Fruit fly (Drosophila melanogaster) whole organism, embryonic: ENCODE data around the gene CG2120.
A peak's percentile ranks its signal among the peaks of the same experiment; 100 is the strongest.

Experiments used
- Awh ChIP-seq: fragments of 200-800 bp; sonication (Bioruptor generic); IDR thresholded peaks from 2 replicates; pipeline ENCODE4, ENCODE4 v1.3.6; 2022; ENCODE audit warnings: missing biosample characterization, missing genetic modification characterization
- Bdp1 ChIP-seq: fragments of 200-800 bp; sonication (Bioruptor generic); optimal IDR thresholded peaks from 3 replicates; lab custom pipeline; 2016; ENCODE audit warnings: missing biosample characterization, missing genetic modification characterization
- Bteb2 ChIP-seq: fragments of 200-800 bp; sonication (Bioruptor generic); optimal IDR thresholded peaks from 2 replicates; lab custom pipeline; 2016; ENCODE audit warnings: missing biosample characterization, missing genetic modification characterization
- CG10147 ChIP-seq: fragments of 200-800 bp; sonication (Bioruptor generic); optimal IDR thresholded peaks from 2 replicates; lab custom pipeline; 2019; ENCODE audit warnings: missing biosample characterization, mild to moderate bottlenecking, missing genetic modification characterization, moderate library complexity
- CG10267 ChIP-seq: fragments of 200-800 bp; sonication (Bioruptor generic); optimal IDR thresholded peaks from 2 replicates; lab custom pipeline; 2018; ENCODE audit warnings: missing biosample characterization, mild to moderate bottlenecking, missing genetic modification characterization, moderate library complexity
- CG10274 ChIP-seq: fragments of 200-800 bp; sonication (Bioruptor generic); optimal IDR thresholded peaks from 3 replicates; lab custom pipeline; 2017; ENCODE audit warnings: missing biosample characterization, mild to moderate bottlenecking, missing genetic modification characterization
- CG11723 ChIP-seq: fragments of 200-800 bp; sonication (Bioruptor generic); optimal IDR thresholded peaks from 2 replicates; lab custom pipeline; 2017; ENCODE audit warnings: missing biosample characterization, mild to moderate bottlenecking, missing genetic modification characterization
- CG12219 ChIP-seq: fragments of 200-800 bp; sonication (Bioruptor generic); optimal IDR thresholded peaks from 3 replicates; lab custom pipeline; 2018; ENCODE audit warnings: missing biosample characterization, mild to moderate bottlenecking, missing genetic modification characterization
- CG13424 ChIP-seq: fragments of 200-800 bp; sonication (Bioruptor generic); optimal IDR thresholded peaks from 2 replicates; lab custom pipeline; 2019; ENCODE audit warnings: missing biosample characterization, mild to moderate bottlenecking, missing genetic modification characterization, moderate library complexity
- CG15269 ChIP-seq: fragments of 200-800 bp; sonication (Bioruptor generic); optimal IDR thresholded peaks from 2 replicates; lab custom pipeline; 2018; ENCODE audit warnings: missing biosample characterization, mild to moderate bottlenecking, missing genetic modification characterization, moderate library complexity
- CG16863 ChIP-seq: fragments of 200-800 bp; sonication (Bioruptor generic); optimal IDR thresholded peaks from 3 replicates; lab custom pipeline; 2016; ENCODE audit warnings: missing biosample characterization, missing genetic modification characterization
- CG17186 ChIP-seq: fragments of 200-800 bp; sonication (Bioruptor generic); optimal IDR thresholded peaks from 3 replicates; lab custom pipeline; 2017; ENCODE audit warnings: missing biosample characterization, missing genetic modification reagents, missing genetic modification characterization
- CG2889 ChIP-seq: fragments of 200-800 bp; sonication (Bioruptor generic); IDR thresholded peaks from 3 replicates; pipeline ENCODE4 v1.3.6; 2022; ENCODE audit warnings: missing biosample characterization, missing genetic modification characterization
- CG3847 ChIP-seq: fragments of 200-800 bp; sonication (Bioruptor generic); IDR thresholded peaks from 2 replicates; pipeline ENCODE4 v1.3.6; 2022; ENCODE audit warnings: missing biosample characterization, missing genetic modification characterization
- CG4424 ChIP-seq: fragments of 200-800 bp; sonication (Bioruptor generic); optimal IDR thresholded peaks from 3 replicates; lab custom pipeline; 2016; ENCODE audit warnings: missing biosample characterization, missing genetic modification characterization
- CG6813 ChIP-seq: fragments of 200-800 bp; sonication (Bioruptor generic); optimal IDR thresholded peaks from 2 replicates; lab custom pipeline; 2017; ENCODE audit warnings: missing biosample characterization, missing genetic modification characterization, mild to moderate bottlenecking, moderate library complexity, missing genetic modification reagents
- CG6854 ChIP-seq: fragments of 200-800 bp; sonication (Bioruptor generic); optimal IDR thresholded peaks from 3 replicates; lab custom pipeline; 2017; ENCODE audit warnings: missing biosample characterization, mild to moderate bottlenecking, missing genetic modification characterization
- CG8388 ChIP-seq: fragments of 200-800 bp; sonication (Bioruptor generic); optimal IDR thresholded peaks from 2 replicates; lab custom pipeline; 2019; ENCODE audit warnings: missing biosample characterization, mild to moderate bottlenecking, missing genetic modification characterization, moderate library complexity
- D ChIP-seq, 2 experiments: fragments of 200-800 bp in 1 of 2; fragments of >200 bp in 1 of 2; sonication (Bioruptor generic) in 1 of 2; optimal IDR thresholded peaks; 2 replicates in 1 of 2; 3 replicates in 1 of 2; lab custom pipeline; 2017; ENCODE audit warnings: mild to moderate bottlenecking in 1 of 2, missing biosample characterization in 1 of 2, missing genetic modification characterization in 1 of 2, missing genetic modification reagents in 1 of 2
- Dp ChIP-seq: fragments of 200-800 bp; sonication (Bioruptor generic); optimal IDR thresholded peaks from 2 replicates; lab custom pipeline; 2018; ENCODE audit warnings: missing biosample characterization, mild to moderate bottlenecking, missing genetic modification characterization, moderate library complexity
- Gsc ChIP-seq: fragments of 200-800 bp; sonication (Bioruptor generic); IDR thresholded peaks from 2 replicates; pipeline ENCODE4 v1.3.6; 2022; ENCODE audit warnings: missing biosample characterization, missing genetic modification characterization
- H15 ChIP-seq: fragments of 200-800 bp; sonication (Bioruptor generic); IDR thresholded peaks from 3 replicates; pipeline ENCODE4 v1.3.6; 2022; ENCODE audit warnings: missing biosample characterization, missing genetic modification characterization
- HHEX ChIP-seq: fragments of 200-800 bp; sonication (Bioruptor generic); optimal IDR thresholded peaks from 3 replicates; lab custom pipeline; 2017; ENCODE audit warnings: missing biosample characterization, mild to moderate bottlenecking, missing genetic modification characterization, missing genetic modification reagents
- Hey ChIP-seq: fragments of 200-800 bp; sonication (Bioruptor generic); optimal IDR thresholded peaks from 3 replicates; lab custom pipeline; 2018; ENCODE audit warnings: missing biosample characterization, mild to moderate bottlenecking, missing genetic modification characterization
- HmgZ ChIP-seq: fragments of 200-800 bp; sonication (Bioruptor generic); optimal IDR thresholded peaks from 2 replicates; lab custom pipeline; 2018; ENCODE audit warnings: missing biosample characterization, mild to moderate bottlenecking, missing genetic modification characterization
- MBD-R2 ChIP-seq: fragments of 200-800 bp; sonication (Bioruptor generic); IDR thresholded peaks from 2 replicates; pipeline ENCODE4 v1.3.6; 2022; ENCODE audit warnings: missing biosample characterization, missing genetic modification characterization
- MESR4 ChIP-seq: fragments of 200-800 bp; sonication (Bioruptor generic); optimal IDR thresholded peaks from 2 replicates; lab custom pipeline; 2018; ENCODE audit warnings: missing biosample characterization, mild to moderate bottlenecking, missing genetic modification characterization, moderate library complexity
- Oli ChIP-seq: fragments of 200-800 bp; sonication (Bioruptor generic); optimal IDR thresholded peaks from 2 replicates; lab custom pipeline; 2018; ENCODE audit warnings: missing biosample characterization, mild to moderate bottlenecking, missing genetic modification characterization, moderate library complexity
- Six4 ChIP-seq: fragments of 200-800 bp; sonication (Bioruptor generic); optimal IDR thresholded peaks from 2 replicates; lab custom pipeline; 2016; ENCODE audit warnings: missing biosample characterization, missing genetic modification characterization
- Spps ChIP-seq: fragments of 200-800 bp; sonication (Bioruptor generic); optimal IDR thresholded peaks from 2 replicates; lab custom pipeline; 2018; ENCODE audit warnings: missing biosample characterization, mild to moderate bottlenecking, missing genetic modification characterization
- Xrp1 ChIP-seq: fragments of 200-800 bp; sonication (Bioruptor generic); IDR thresholded peaks from 2 replicates; pipeline ENCODE4 v1.3.6; 2022; ENCODE audit warnings: missing biosample characterization, missing genetic modification characterization
- al ChIP-seq: fragments of 200-800 bp; sonication (Bioruptor generic); IDR thresholded peaks from 2 replicates; pipeline ENCODE4 v1.3.6; 2022; ENCODE audit warnings: missing biosample characterization, missing genetic modification characterization
- ato ChIP-seq: fragments of 200-800 bp; sonication (Bioruptor generic); IDR thresholded peaks from 2 replicates; pipeline ENCODE4 v1.3.6; 2022; ENCODE audit warnings: missing biosample characterization, missing genetic modification characterization; ENCODE audit not compliant: partially characterized antibody
- bsh ChIP-seq, 2 experiments: fragments of 200-800 bp; sonication (Bioruptor generic); optimal IDR thresholded peaks; 2 replicates each; lab custom pipeline; 2017 to 2018; ENCODE audit warnings: mild to moderate bottlenecking in 2 of 2, missing biosample characterization in 2 of 2, missing genetic modification characterization in 2 of 2, moderate library complexity in 1 of 2
- btn ChIP-seq: fragments of 200-800 bp; sonication (Bioruptor generic); optimal IDR thresholded peaks from 2 replicates; lab custom pipeline; 2016; ENCODE audit warnings: missing biosample characterization, missing genetic modification characterization
- cad ChIP-seq: fragments of >200 bp; optimal IDR thresholded peaks from 2 replicates; lab custom pipeline; 2017; ENCODE audit warnings: missing biosample characterization, missing genetic modification characterization
- chn ChIP-seq: fragments of 200-800 bp; sonication (Bioruptor generic); optimal IDR thresholded peaks from 2 replicates; lab custom pipeline; 2016; ENCODE audit warnings: missing biosample characterization, missing genetic modification characterization
- dm ChIP-seq: fragments of 200-800 bp; sonication (Bioruptor generic); optimal IDR thresholded peaks from 3 replicates; lab custom pipeline; 2016; ENCODE audit warnings: missing biosample characterization, missing genetic modification characterization
- dysf ChIP-seq: fragments of 200-800 bp; sonication (Bioruptor generic); IDR thresholded peaks from 3 replicates; pipeline ENCODE4 v1.3.6; 2022; ENCODE audit warnings: missing biosample characterization, missing genetic modification characterization
- eve ChIP-seq, 2 experiments: fragments of >200 bp; optimal IDR thresholded peaks; 2 replicates each; lab custom pipeline; 2017; ENCODE audit warnings: missing biosample characterization in 2 of 2, missing genetic modification characterization in 2 of 2
- ham ChIP-seq: fragments of 200-800 bp; sonication (Bioruptor generic); IDR thresholded peaks from 2 replicates; pipeline ENCODE4 v1.3.6; 2022; ENCODE audit warnings: missing biosample characterization, missing genetic modification characterization
- knrl ChIP-seq: fragments of 200-800 bp; sonication (Bioruptor generic); IDR thresholded peaks from 3 replicates; pipeline ENCODE4 v1.3.6; 2022; ENCODE audit warnings: missing biosample characterization, missing genetic modification characterization; ENCODE audit not compliant: partially characterized antibody
- mirr ChIP-seq: fragments of 200-800 bp; sonication (Bioruptor generic); optimal IDR thresholded peaks from 3 replicates; lab custom pipeline; 2018; ENCODE audit warnings: missing biosample characterization, mild to moderate bottlenecking, missing genetic modification characterization
- run ChIP-seq: fragments of 200-800 bp; sonication (Bioruptor generic); optimal IDR thresholded peaks from 3 replicates; lab custom pipeline; 2018; ENCODE audit warnings: missing biosample characterization, mild to moderate bottlenecking, missing genetic modification characterization
- shn ChIP-seq: fragments of 200-800 bp; sonication (Bioruptor generic); optimal IDR thresholded peaks from 3 replicates; lab custom pipeline; 2016; ENCODE audit warnings: missing biosample characterization, missing genetic modification characterization
- sob ChIP-seq: fragments of 200-800 bp; sonication (Bioruptor generic); IDR thresholded peaks from 2 replicates; pipeline ENCODE4 v1.3.6; 2022; ENCODE audit warnings: missing biosample characterization, missing genetic modification characterization
- sug ChIP-seq: fragments of 200-800 bp; optimal IDR thresholded peaks from 2 replicates; lab custom pipeline; 2019; ENCODE audit warnings: missing biosample characterization, mild to moderate bottlenecking, missing genetic modification characterization, moderate library complexity
- vnd ChIP-seq: fragments of 200-800 bp; sonication (Bioruptor generic); IDR thresholded peaks from 3 replicates; pipeline ENCODE4 v1.3.6; 2022; ENCODE audit warnings: missing biosample characterization, missing genetic modification characterization; ENCODE audit not compliant: partially characterized antibody
- zfh2 ChIP-seq: fragments of 200-800 bp; sonication (Bioruptor generic); optimal IDR thresholded peaks from 2 replicates; lab custom pipeline; 2016; ENCODE audit warnings: missing biosample characterization, missing genetic modification characterization

Gene CG2120

dm6 chrX:8131693-8132313 is 3.8 kb upstream of the CG2120 start, which contains the start of gene CG10958 (continued):
- TF ChIP-seq CG10274 (GFP tag; lab: Kevin White, UChicago), result no peak
- TF ChIP-seq vnd, result no peak
- TF ChIP-seq al (GFP tag; lab: Robert Waterston, UW), result no peak; the same call in 1 of the 2 replicates
- no peak for TF ChIP-seq CG6813 (GFP tag; lab: Kevin White, UChicago)
- TF ChIP-seq H15 (GFP tag; lab: Robert Waterston, UW), result no peak
- peak; percentile 45 for TF ChIP-seq CG8388
- TF ChIP-seq CG13424 (tag; lab: Kevin White, UChicago), result peak; percentile 47
- peak; percentile 59 for TF ChIP-seq sug
- peak; percentile 5 for TF ChIP-seq dm
- TF ChIP-seq btn, result no peak
- peak; percentile 70 for TF ChIP-seq Xrp1
- TF ChIP-seq CG6854 (GFP tag; lab: Kevin White, UChicago), result no peak
- TF ChIP-seq dysf (GFP tag; lab: Robert Waterston, UW), result peak; percentile 37; the same call in 2 of the 3 replicates
- TF ChIP-seq CG2889 (GFP tag; lab: Robert Waterston, UW), result no peak
- TF ChIP-seq Hey (tag; lab: Kevin White, UChicago), result no peak
- peak; percentile 93 for TF ChIP-seq CG10267
- TF ChIP-seq CG11723 (GFP tag; lab: Kevin White, UChicago), result peak; percentile 11
- peak; percentile 15 for TF ChIP-seq CG16863 (GFP tag; lab: Kevin White, UChicago)
- TF ChIP-seq cad (GFP tag; lab: Kevin White, UChicago), result no peak
- no peak for TF ChIP-seq mirr
- no peak for TF ChIP-seq Bdp1 (GFP tag; lab: Kevin White, UChicago)
- TF ChIP-seq Six4 (GFP tag; lab: Kevin White, UChicago), result peak; percentile 63
- no peak for TF ChIP-seq eve (GFP tag; optimal IDR thresholded peaks at IDR 0.05; lab: Kevin White, UChicago)
- no peak for TF ChIP-seq knrl
- no peak for TF ChIP-seq D (optimal IDR thresholded peaks at IDR 0.05; lab: Kevin White, UChicago)
- peak; percentile 16 for TF ChIP-seq D (GFP tag; optimal IDR thresholded peaks at IDR 0.05; lab: Kevin White, UChicago)
- peak; percentile 59 for TF ChIP-seq CG4424 (GFP tag; lab: Kevin White, UChicago)
- TF ChIP-seq Awh (GFP tag; lab: Robert Waterston, UW), result 0 out of 2 replicates have a peak, but pooled peaks have one; percentile 48
- no peak for TF ChIP-seq ham (GFP tag; lab: Robert Waterston, UW)
- peak; percentile 26 for TF ChIP-seq chn
- TF ChIP-seq CG17186 (GFP tag; lab: Kevin White, UChicago), result peak; percentile 29
- TF ChIP-seq zfh2, result peak; percentile 26
- TF ChIP-seq ato (GFP tag; lab: Robert Waterston, UW), result no peak
- TF ChIP-seq CG3847 (GFP tag; lab: Robert Waterston, UW), result peak; percentile 55
- peak; percentile 73 for TF ChIP-seq MBD-R2 (GFP tag; lab: Robert Waterston, UW)
- TF ChIP-seq CG10147 (GFP tag; lab: Kevin White, UChicago), result peak; percentile 11
- TF ChIP-seq HmgZ (tag; lab: Kevin White, UChicago), result peak; percentile 39
- no peak for TF ChIP-seq CG12219 (GFP tag; lab: Kevin White, UChicago)
- peak; percentile 31 for TF ChIP-seq Dp (GFP tag; lab: Kevin White, UChicago)
- peak; percentile 64 for TF ChIP-seq CG15269
- TF ChIP-seq run (tag; lab: Kevin White, UChicago), result peak; percentile 1
- peak; percentile 27 for TF ChIP-seq Oli (tag; lab: Kevin White, UChicago)
- peak; percentile 68 for TF ChIP-seq MESR4 (GFP tag; lab: Kevin White, UChicago)
- no peak for TF ChIP-seq Gsc (GFP tag; lab: Robert Waterston, UW)
- no peak for TF ChIP-seq shn
- TF ChIP-seq Bteb2 (GFP tag; lab: Kevin White, UChicago), result peak; percentile 1
- peak; percentile 68 for TF ChIP-seq sob (GFP tag; lab: Robert Waterston, UW)
- peak in 1 of 2 experiments; percentile 59 for TF ChIP-seq bsh (GFP tag; optimal IDR thresholded peaks at IDR 0.05; lab: Kevin White, UChicago)
- TF ChIP-seq Spps, result no peak
- peak; percentile 56 for TF ChIP-seq HHEX
